Worm (Caenorhabditis elegans) whole organism, midembryonic: Measurements from ENCODE around the gene sdz-5.

Experiments
- cog-1 ChIP-seq: sonication (generic microtip); optimal IDR thresholded peaks from 2 replicates; lab custom pipeline; 2016; ENCODE audit warnings: missing genetic modification characterization, missing compliant biosample characterization
- flt-1 ChIP-seq: fragments of 200-800 bp; sonication (Bioruptor generic); IDR thresholded peaks from 2 replicates; pipeline ENCODE4 v1.3.6; 2022; ENCODE audit warnings: missing genetic modification characterization, missing compliant biosample characterization
- klf-2 ChIP-seq: fragments of 200-800 bp; sonication (Bioruptor generic); conservative IDR thresholded peaks from 2 replicates; pipeline ENCODE4 v1.3.6; 2022; ENCODE audit warnings: missing genetic modification reagents, missing genetic modification characterization, missing compliant biosample characterization
- med-1 ChIP-seq: sonication (generic microtip); optimal IDR thresholded peaks from 2 replicates; lab custom pipeline; 2017; ENCODE audit warnings: missing genetic modification characterization, mild to moderate bottlenecking, missing compliant biosample characterization, antibody characterized with exemption, missing genetic modification reagents; ENCODE audit not compliant: insufficient read depth
- ref-1 ChIP-seq: fragments of 200-800 bp; sonication (Bioruptor generic); conservative IDR thresholded peaks from 2 replicates; pipeline ENCODE4 v1.3.6; 2022; ENCODE audit warnings: missing genetic modification reagents, missing genetic modification characterization, missing compliant biosample characterization
- ztf-23 ChIP-seq: fragments of 200-800 bp; sonication (Bioruptor generic); IDR thresholded peaks from 2 replicates; pipeline ENCODE4 v1.3.6; 2022; ENCODE audit warnings: missing genetic modification reagents, missing genetic modification characterization, missing compliant biosample characterization
- ztf-29 ChIP-seq: fragments of 200-800 bp; sonication (Bioruptor generic); IDR thresholded peaks from 2 replicates; pipeline ENCODE4 v1.3.6; 2022; ENCODE audit warnings: missing genetic modification reagents, missing genetic modification characterization, missing compliant biosample characterization

- no peak for TF ChIP-seq flt-1
- no peak for TF ChIP-seq ztf-29 (GFP tag; lab: Robert Waterston, UW)
- no peak for TF ChIP-seq med-1 (GFP tag; lab: Kevin White, UChicago)
- TF ChIP-seq klf-2 (GFP tag; lab: Robert Waterston, UW), result 0 out of 2 replicates have a peak, but pooled peaks have one; percentile 12
- no peak for TF ChIP-seq ref-1 (GFP tag; lab: Robert Waterston, UW)
- no peak for TF ChIP-seq ztf-23 (GFP tag; lab: Robert Waterston, UW)
- TF ChIP-seq cog-1 (tag; lab: Kevin White, UChicago), result no peak
These were observed 21.4 kb upstream of the sdz-5 start for ce11 chrII:2987122-2987556.
